Fruit fly (Drosophila melanogaster): Measurements from ENCODE around the gene CG33229.

DNA sequence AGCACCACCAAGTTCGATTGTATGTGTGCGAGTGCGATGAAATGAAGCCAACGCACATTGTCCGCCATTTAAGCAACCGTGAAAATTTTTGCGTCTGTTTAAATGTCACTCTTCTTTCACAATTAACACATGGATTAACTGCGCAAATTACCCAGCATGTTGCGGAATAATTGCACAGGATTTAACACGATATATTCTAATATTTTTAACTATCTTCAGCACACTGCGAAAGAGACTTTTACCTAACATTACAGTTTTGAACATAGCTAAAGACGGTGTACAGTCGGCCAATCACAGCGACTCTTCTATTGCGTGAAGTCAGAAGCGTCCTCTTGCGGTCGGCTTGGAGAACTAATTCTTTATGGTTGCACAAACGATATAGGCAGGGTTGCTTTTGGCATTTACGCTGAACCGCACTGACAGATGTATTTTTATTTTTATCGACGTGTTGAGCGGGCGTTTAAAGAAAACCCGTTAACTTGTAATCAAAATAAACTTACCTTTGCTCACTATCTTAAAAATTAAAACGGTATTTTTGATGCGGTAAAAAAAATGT is 23.1 kb downstream of the CG33229 start:
- no peak for TF ChIP-seq Sin3A (optimal IDR thresholded peaks at IDR 0.05)
- TF ChIP-seq ttk (optimal IDR thresholded peaks at IDR 0.05) = no peak
- TF ChIP-seq psq (optimal IDR thresholded peaks at IDR 0.05) = no peak
- TF ChIP-seq insv (optimal IDR thresholded peaks at IDR 0.05) = no peak
- no peak for TF ChIP-seq Myc (optimal IDR thresholded peaks at IDR 0.05)
- no peak for TF ChIP-seq h (optimal IDR thresholded peaks at IDR 0.05)
